Worm (Caenorhabditis elegans) whole organism, L2 larva: ENCODE measurements around the gene glb-29.
A peak's percentile ranks its signal among the peaks of the same experiment; 100 is the strongest.

Source experiments
- C34F6.9 ChIP-seq: fragments of 150-350 bp; optimal IDR thresholded peaks from 2 replicates; lab custom pipeline; 2014; ENCODE audit warnings: missing biosample characterization, missing genetic modification characterization
- R02D3.7 ChIP-seq: fragments of 150-350 bp; optimal IDR thresholded peaks from 2 replicates; lab custom pipeline; 2014; ENCODE audit warnings: missing biosample characterization, missing genetic modification characterization
- aly-2 ChIP-seq: fragments of 150-350 bp; optimal IDR thresholded peaks from 2 replicates; lab custom pipeline; 2014; ENCODE audit warnings: missing biosample characterization, missing genetic modification characterization
- ama-1 ChIP-seq: fragments of 150-350 bp; optimal IDR thresholded peaks from 2 replicates; lab custom pipeline; 2018; ENCODE audit warnings: inconsistent platforms
- ceh-16 ChIP-seq: fragments of 150-350 bp; optimal IDR thresholded peaks from 2 replicates; lab custom pipeline; 2014; ENCODE audit warnings: missing biosample characterization, missing genetic modification characterization
- ceh-82 ChIP-seq: fragments of 150-350 bp; optimal IDR thresholded peaks from 2 replicates; lab custom pipeline; 2014; ENCODE audit warnings: missing biosample characterization, missing genetic modification characterization
- crh-2 ChIP-seq: sonication (generic microtip); optimal IDR thresholded peaks from 2 replicates; lab custom pipeline; 2017; ENCODE audit warnings: missing biosample characterization, missing genetic modification characterization
- elt-3 ChIP-seq: sonication (generic microtip); optimal IDR thresholded peaks from 2 replicates; lab custom pipeline; 2017; ENCODE audit warnings: missing biosample characterization, missing genetic modification characterization
- gmeb-1 ChIP-seq: fragments of 150-350 bp; optimal IDR thresholded peaks from 2 replicates; lab custom pipeline; 2014; ENCODE audit warnings: missing biosample characterization, missing genetic modification characterization
- lin-11 ChIP-seq: fragments of 150-350 bp; sonication (generic microtip); optimal IDR thresholded peaks from 2 replicates; lab custom pipeline; 2014; ENCODE audit warnings: missing biosample characterization, missing genetic modification characterization, inconsistent platforms, mixed read lengths
- lin-13 ChIP-seq: fragments of 150-350 bp; optimal IDR thresholded peaks from 2 replicates; lab custom pipeline; 2014; ENCODE audit warnings: missing biosample characterization, missing genetic modification reagents, missing genetic modification characterization
- lsy-2 ChIP-seq, 2 experiments: fragments of 150-350 bp in 1 of 2; sonication (generic microtip) in 1 of 2; optimal IDR thresholded peaks; 2 replicates each; lab custom pipeline; 2014 to 2017; ENCODE audit warnings: missing biosample characterization in 2 of 2, missing genetic modification characterization in 2 of 2
- mab-5 ChIP-seq: fragments of 150-350 bp; optimal IDR thresholded peaks from 2 replicates; lab custom pipeline; 2014; ENCODE audit warnings: missing biosample characterization, missing genetic modification characterization
- mbf-1 ChIP-seq: sonication (generic microtip); optimal IDR thresholded peaks from 2 replicates; lab custom pipeline; 2017; ENCODE audit warnings: missing biosample characterization, missing genetic modification characterization
- nhr-11 ChIP-seq: fragments of 150-350 bp; optimal IDR thresholded peaks from 2 replicates; lab custom pipeline; 2014; ENCODE audit warnings: missing biosample characterization, missing genetic modification characterization
- nhr-12 ChIP-seq: fragments of 150-350 bp; optimal IDR thresholded peaks from 2 replicates; lab custom pipeline; 2014; ENCODE audit warnings: missing biosample characterization, missing genetic modification characterization
- nhr-21 ChIP-seq: fragments of 150-350 bp; optimal IDR thresholded peaks from 2 replicates; lab custom pipeline; 2014; ENCODE audit warnings: missing biosample characterization, missing genetic modification characterization
- nhr-237 ChIP-seq: fragments of 150-350 bp; optimal IDR thresholded peaks from 2 replicates; lab custom pipeline; 2014; ENCODE audit warnings: missing biosample characterization, missing genetic modification characterization
- nhr-25 ChIP-seq: fragments of 150-350 bp; sonication (generic microtip); optimal IDR thresholded peaks from 3 replicates; lab custom pipeline; 2014; ENCODE audit warnings: missing biosample characterization, missing genetic modification characterization
- nhr-6 ChIP-seq: fragments of 150-350 bp; optimal IDR thresholded peaks from 2 replicates; lab custom pipeline; 2014; ENCODE audit warnings: missing biosample characterization, missing genetic modification characterization
- nhr-77 ChIP-seq: fragments of 150-350 bp; optimal IDR thresholded peaks from 2 replicates; lab custom pipeline; 2014; ENCODE audit warnings: missing biosample characterization, missing genetic modification characterization
- peb-1 ChIP-seq: fragments of 150-350 bp; optimal IDR thresholded peaks from 2 replicates; lab custom pipeline; 2014; ENCODE audit warnings: missing biosample characterization, missing genetic modification characterization
- sem-4 ChIP-seq: fragments of 150-350 bp; optimal IDR thresholded peaks from 2 replicates; lab custom pipeline; 2014; ENCODE audit warnings: missing biosample characterization, missing genetic modification reagents, missing genetic modification characterization
- skn-1 ChIP-seq: sonication (generic microtip); optimal IDR thresholded peaks from 2 replicates; lab custom pipeline; 2017; ENCODE audit warnings: missing biosample characterization, missing genetic modification characterization
- sma-9 ChIP-seq, 2 experiments: fragments of 150-350 bp in 1 of 2; sonication (generic microtip) in 1 of 2; optimal IDR thresholded peaks; 2 replicates each; lab custom pipeline; 2014 to 2016; ENCODE audit warnings: missing genetic modification characterization in 2 of 2, mild to moderate bottlenecking in 1 of 2, missing biosample characterization in 1 of 2, missing compliant biosample characterization in 1 of 2, missing genetic modification reagents in 1 of 2, moderate library complexity in 1 of 2
- snpc-4 ChIP-seq: fragments of 150-350 bp; optimal IDR thresholded peaks from 2 replicates; lab custom pipeline; 2014; ENCODE audit warnings: missing biosample characterization, missing genetic modification characterization
- unc-39 ChIP-seq: fragments of 150-350 bp; optimal IDR thresholded peaks from 2 replicates; lab custom pipeline; 2014; ENCODE audit warnings: missing biosample characterization, missing genetic modification characterization
- unc-55 ChIP-seq: fragments of 150-350 bp; sonication (generic microtip); optimal IDR thresholded peaks from 3 replicates; lab custom pipeline; 2014; ENCODE audit warnings: missing biosample characterization, missing genetic modification reagents, missing genetic modification characterization
- unc-62 ChIP-seq: fragments of 150-350 bp; optimal IDR thresholded peaks from 2 replicates; lab custom pipeline; 2014; ENCODE audit warnings: missing biosample characterization, missing genetic modification reagents, missing genetic modification characterization
- zag-1 ChIP-seq: fragments of 150-350 bp; optimal IDR thresholded peaks from 2 replicates; lab custom pipeline; 2014; ENCODE audit warnings: missing biosample characterization, missing genetic modification characterization
- ztf-1 ChIP-seq: fragments of 200-800 bp; sonication (Bioruptor generic); conservative IDR thresholded peaks from 2 replicates; pipeline ENCODE4 v1.3.6; 2022; ENCODE audit warnings: missing genetic modification characterization, missing compliant biosample characterization
- ztf-4 ChIP-seq: fragments of 150-350 bp; optimal IDR thresholded peaks from 2 replicates; lab custom pipeline; 2014; ENCODE audit warnings: missing biosample characterization, missing genetic modification characterization

Gene glb-29

ce11 chrII:11976727-11977259 is 32.1 kb upstream of the glb-29 start:
- TF ChIP-seq lsy-2 (tag; optimal IDR thresholded peaks at IDR 0.05; lab: Kevin White, UChicago): peak in 1 of 2 experiments; percentile 10
- no peak for TF ChIP-seq unc-39 (tag; lab: Kevin White, UChicago)

- TF ChIP-seq ama-1 (lab: Kevin White, UChicago) (peak; percentile 70), nhr-21 (tag; lab: Kevin White, UChicago) (no peak), nhr-77 (tag; lab: Kevin White, UChicago) (no peak), nhr-11 (no peak)
Measured at ce11 chrII:11977363-11977762, 31.5 kb upstream of the glb-29 start, which contains the start of gene Y17G7B.21. Y17G7B.21 (minus strand) TSS chrII:11977661.

ce11 chrII:11978478-11978877 is 30.4 kb upstream of the glb-29 start:
- TF ChIP-seq lin-11 (tag; lab: Kevin White, UChicago) (no peak), R02D3.7 (tag; lab: Kevin White, UChicago) (no peak), nhr-21 (tag; lab: Kevin White, UChicago) (no peak), mbf-1 (tag; lab: Kevin White, UChicago) (no peak), sem-4 (tag; lab: Kevin White, UChicago) (no peak), aly-2 (tag; lab: Kevin White, UChicago) (no peak), nhr-12 (tag; lab: Kevin White, UChicago) (no peak), ztf-4 (tag; lab: Kevin White, UChicago) (no peak), elt-3 (no peak), lin-13 (GFP tag; lab: Kevin White, UChicago) (no peak), ceh-16 (no peak)

- TF ChIP-seq nhr-6 (tag; lab: Kevin White, UChicago) (no peak), skn-1 (no peak), mab-5 (tag; lab: Kevin White, UChicago) (no peak), nhr-12 (tag; lab: Kevin White, UChicago) (no peak), crh-2 (tag; lab: Kevin White, UChicago) (no peak), ceh-82 (tag; lab: Kevin White, UChicago) (no peak), zag-1 (no peak), mbf-1 (tag; lab: Kevin White, UChicago) (no peak), gmeb-1 (tag; lab: Kevin White, UChicago) (no peak), peb-1 (no peak), nhr-77 (tag; lab: Kevin White, UChicago) (no peak), elt-3 (no peak)
- TF ChIP-seq, all 48 proteins: peak for 0
Measured at ce11 chrII:11978920-11979319, 30.0 kb upstream of the glb-29 start.

ce11 chrII:11979449-11980095 is 29.3 kb upstream of the glb-29 start, which contains the start of the genes ash-2 and Y17G7B.20:
ash-2 (plus strand) TSS chrII:11979838.
Y17G7B.20 (minus strand) TSS chrII:11979844.
- TF ChIP-seq nhr-25 (tag; lab: Kevin White, UChicago) (no peak), gmeb-1 (tag; lab: Kevin White, UChicago) (no peak), nhr-77 (tag; lab: Kevin White, UChicago) (no peak), ama-1 (lab: Kevin White, UChicago) (peak; percentile 64), zag-1 (peak; percentile 44), sma-9 (GFP tag; optimal IDR thresholded peaks at IDR 0.05; lab: Kevin White, UChicago) (no peak), sma-9 (tag; optimal IDR thresholded peaks at IDR 0.05; lab: Kevin White, UChicago) (no peak), C34F6.9 (tag; lab: Kevin White, UChicago) (peak; percentile 77), snpc-4 (tag; lab: Kevin White, UChicago) (no peak), unc-62 (GFP tag; lab: Kevin White, UChicago) (no peak), lsy-2 (tag; optimal IDR thresholded peaks at IDR 0.05; lab: Kevin White, UChicago) (peak in 1 of 2 experiments; percentile 23), unc-55 (GFP tag; lab: Kevin White, UChicago) (peak; percentile 23), nhr-237 (tag; lab: Kevin White, UChicago) (no peak), ztf-1 (GFP tag; lab: Robert Waterston, UW) (no peak), ceh-82 (tag; lab: Kevin White, UChicago) (no peak)
